Fruit fly (Drosophila melanogaster) whole organism: ENCODE measurements around the gene wdn.

ENCODE experiments used
- CG8478 ChIP-seq: fragments of >200 bp; optimal IDR thresholded peaks from 2 replicates; lab custom pipeline; 2018; ENCODE audit warnings: inconsistent platforms
- Dll ChIP-seq: fragments of >200 bp; optimal IDR thresholded peaks from 2 replicates; lab custom pipeline; 2017
- EcR ChIP-seq, 2 experiments: fragments of >200 bp; optimal IDR thresholded peaks; 2 replicates each; lab custom pipeline; 2017; ENCODE audit warnings: missing biosample characterization in 2 of 2, missing genetic modification characterization in 2 of 2, missing genetic modification reagents in 2 of 2
- psq ChIP-seq: fragments of >200 bp; optimal IDR thresholded peaks from 2 replicates; lab custom pipeline; 2017
- usp ChIP-seq: fragments of >200 bp; optimal IDR thresholded peaks from 2 replicates; lab custom pipeline; 2017; ENCODE audit warnings: missing biosample characterization, missing genetic modification characterization, mixed read lengths

DNA sequence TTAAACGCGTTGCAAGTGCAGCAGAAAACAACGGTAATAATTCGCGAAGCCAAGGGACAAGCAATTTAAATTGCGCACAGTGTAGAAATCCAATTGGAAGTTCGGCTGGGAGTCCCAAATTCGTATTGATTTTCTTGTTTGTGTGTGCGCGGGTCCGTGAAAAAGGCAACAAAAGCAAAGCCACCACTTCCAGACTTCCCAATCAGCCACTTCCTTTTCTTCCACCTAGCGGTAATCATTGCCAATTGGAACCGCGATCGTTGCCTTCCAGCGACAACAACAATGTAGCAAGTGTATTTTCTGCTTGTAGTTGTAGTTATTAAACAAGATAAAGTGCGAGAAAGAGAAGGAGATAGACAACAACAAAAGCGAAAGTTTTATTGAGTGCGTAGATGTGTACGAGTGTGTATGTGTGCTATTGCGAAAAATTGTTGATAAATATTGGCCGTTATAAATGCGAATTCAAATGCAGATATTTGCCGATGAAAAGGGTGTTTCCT is 34.3 kb upstream of the wdn start:
- TF ChIP-seq usp (GFP tag; lab: Kevin White, UChicago) (no peak), psq (lab: Kevin White, UChicago) (no peak), EcR (GFP tag; optimal IDR thresholded peaks at IDR 0.05; lab: Kevin White, UChicago) (no peak), CG8478 (lab: Kevin White, UChicago) (no peak), Dll (lab: Kevin White, UChicago) (no peak)
